Fruit fly (Drosophila melanogaster): ENCODE measurements around the gene CG11722.

The CG11722 gene

dm6 chr3R:10042664-10043372, 2.5 kb downstream of the CG11722 start, which contains the start of the genes Mical and CG3909 (continued):
- TF ChIP-seq CG11504 (tag; optimal IDR thresholded peaks at IDR 0.05) (peak; percentile 87), fd3F (GFP tag; optimal IDR thresholded peaks at IDR 0.05) (peak; percentile 82), HHEX (GFP tag; optimal IDR thresholded peaks at IDR 0.05) (peak; percentile 63), Rfx (GFP tag; IDR thresholded peaks at IDR 0.05) (peak; percentile 95), CG12155 (GFP tag; optimal IDR thresholded peaks at IDR 0.05) (peak; percentile 81), pzg (GFP tag; optimal IDR thresholded peaks at IDR 0.05) (peak; percentile 76), emc (GFP tag; optimal IDR thresholded peaks at IDR 0.05) (no peak), Sry-β (GFP tag; optimal IDR thresholded peaks at IDR 0.05) (no peak), Sin3A (optimal IDR thresholded peaks at IDR 0.05) (no peak), TFAM (GFP tag; optimal IDR thresholded peaks at IDR 0.05) (no peak), salm (tag; optimal IDR thresholded peaks at IDR 0.05) (peak; percentile 61), CG17802 (tag; optimal IDR thresholded peaks at IDR 0.05) (peak; percentile 12), CG7928 (GFP tag; optimal IDR thresholded peaks at IDR 0.05) (no peak), vnd (GFP tag; IDR thresholded peaks at IDR 0.05; ENCODE audit: partially characterized antibody) (peak; percentile 38; the same call in 1 of the 3 replicates), CG6765 (GFP tag; optimal IDR thresholded peaks at IDR 0.05) (peak; percentile 73), stc (GFP tag; IDR thresholded peaks at IDR 0.05) (peak; percentile 92), CG14710 (tag; optimal IDR thresholded peaks at IDR 0.05) (peak; percentile 89), CG18262 (tag; optimal IDR thresholded peaks at IDR 0.05) (peak; percentile 91), NFAT (GFP tag; IDR thresholded peaks at IDR 0.05) (peak; percentile 94), fru (optimal IDR thresholded peaks at IDR 0.05) (no peak), CG31388 (GFP tag; optimal IDR thresholded peaks at IDR 0.05) (peak; percentile 65), chn (GFP tag; optimal IDR thresholded peaks at IDR 0.05) (no peak), lab (GFP tag; optimal IDR thresholded peaks at IDR 0.05) (peak; percentile 84), CG18011 (GFP tag; optimal IDR thresholded peaks at IDR 0.05) (no peak), da (GFP tag; optimal IDR thresholded peaks at IDR 0.05) (no peak), CG14014 (GFP tag; IDR thresholded peaks at IDR 0.05) (peak; percentile 90), Fer2 (tag; optimal IDR thresholded peaks at IDR 0.05) (peak; percentile 83), Ssrp (tag; optimal IDR thresholded peaks at IDR 0.05) (peak; percentile 83), CG17328 (GFP tag; IDR thresholded peaks at IDR 0.05) (peak; percentile 86), MESR4 (GFP tag; optimal IDR thresholded peaks at IDR 0.05) (peak; percentile 64), Hr39 (optimal IDR thresholded peaks at IDR 0.05) (no peak), CG12236 (GFP tag; optimal IDR thresholded peaks at IDR 0.05) (no peak), Ptx1 (GFP tag; IDR thresholded peaks at IDR 0.05) (peak; percentile 93), gem (tag; optimal IDR thresholded peaks at IDR 0.05) (peak; percentile 95), NC2β (GFP tag; optimal IDR thresholded peaks at IDR 0.05) (peak; percentile 12), NC2α (GFP tag; optimal IDR thresholded peaks at IDR 0.05) (no peak), CG16779 (GFP tag; IDR thresholded peaks at IDR 0.05) (peak; percentile 80; the same call in 1 of the 2 replicates), insv (GFP tag; optimal IDR thresholded peaks at IDR 0.05) (peak in 1 of 2 experiments; percentile 46), Optix (GFP tag; IDR thresholded peaks at IDR 0.05) (0 out of 3 replicates have a peak, but pooled peaks have one; percentile 7), p53 (GFP tag; optimal IDR thresholded peaks at IDR 0.05) (no peak), h (optimal IDR thresholded peaks at IDR 0.05) (no peak), ro (GFP tag; IDR thresholded peaks at IDR 0.05) (no peak; the same call in 1 of the 2 replicates), phol (tag; optimal IDR thresholded peaks at IDR 0.05) (peak; percentile 92), CG12299 (tag; optimal IDR thresholded peaks at IDR 0.05) (peak; percentile 69), HLH3B (GFP tag; IDR thresholded peaks at IDR 0.05) (peak; percentile 92), CG12071 (GFP tag; optimal IDR thresholded peaks at IDR 0.05) (no peak), B-H2 (GFP tag; optimal IDR thresholded peaks at IDR 0.05) (peak; percentile 74), CG3838 (GFP tag; optimal IDR thresholded peaks at IDR 0.05) (peak; percentile 6), vvl (GFP tag; IDR thresholded peaks at IDR 0.05) (peak; percentile 97), dm (GFP tag; optimal IDR thresholded peaks at IDR 0.05) (no peak), unc-4 (GFP tag; IDR thresholded peaks at IDR 0.05; ENCODE audit: partially characterized antibody) (no peak; the same call in 1 of the 2 replicates)

All from whole organism, embryonic.